Worm (Caenorhabditis elegans): ENCODE measurements around the gene Y57G11C.499.

The Y57G11C.499 gene

DNA sequence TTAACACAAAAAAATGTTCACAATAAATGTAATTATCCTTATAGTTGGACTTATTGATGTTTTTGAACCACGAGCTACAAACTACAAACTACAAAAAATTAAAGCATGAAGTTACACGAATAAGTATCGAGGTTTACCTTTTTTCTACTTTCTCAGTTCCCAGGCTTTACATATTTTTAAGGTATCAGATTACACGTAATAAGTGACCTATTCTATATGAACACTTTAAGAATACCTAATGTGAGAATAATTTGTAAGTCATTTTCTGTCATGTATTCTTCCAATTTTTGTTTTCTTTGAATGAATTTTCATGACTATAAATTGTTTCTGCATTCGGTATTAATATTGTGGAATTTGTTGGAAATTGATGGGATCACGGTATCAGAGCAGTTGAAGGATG lies 39.2 kb downstream of the Y57G11C.499 start, which contains the start of gene lgc-8:
TSS of gene lgc-8 (plus strand) at position 301 of the 400 bp plus-strand sequence.
- TF ChIP-seq ekl-4 (GFP tag; IDR thresholded peaks at IDR 0.05), result no peak
- no peak for TF ChIP-seq sdz-38 (tag; optimal IDR thresholded peaks at IDR 0.05)
- TF ChIP-seq lsy-27 (tag; optimal IDR thresholded peaks at IDR 0.05; ENCODE audit: borderline replicate concordance, insufficient read depth), result no peak
- TF ChIP-seq Y53F4B.3 (GFP tag; IDR thresholded peaks at IDR 0.05), result no peak
- no peak for TF ChIP-seq xnd-1 (tag; optimal IDR thresholded peaks at IDR 0.05)
- TF ChIP-seq ceh-40 (GFP tag; IDR thresholded peaks at IDR 0.05), result no peak
- TF ChIP-seq bed-1 (GFP tag; IDR thresholded peaks at IDR 0.05), result no peak
- TF ChIP-seq bed-2 (GFP tag; IDR thresholded peaks at IDR 0.05), result no peak
- no peak for TF ChIP-seq lin-54 (GFP tag; optimal IDR thresholded peaks at IDR 0.05)
- TF ChIP-seq hrde-1 (tag; optimal IDR thresholded peaks at IDR 0.05; ENCODE audit: borderline replicate concordance), result no peak
- TF ChIP-seq F57C9.4 (tag; optimal IDR thresholded peaks at IDR 0.05), result no peak
- TF ChIP-seq C17E4.6 (GFP tag; IDR thresholded peaks at IDR 0.05), result no peak
- no peak for TF ChIP-seq mcd-1 (GFP tag; IDR thresholded peaks at IDR 0.05)
- TF ChIP-seq let-526 (GFP tag; IDR thresholded peaks at IDR 0.05), result no peak
- TF ChIP-seq chd-7 (tag; optimal IDR thresholded peaks at IDR 0.05), result no peak
- no peak for TF ChIP-seq rpc-1 (optimal IDR thresholded peaks at IDR 0.05)
- no peak for TF ChIP-seq rpc-1 (tag; optimal IDR thresholded peaks at IDR 0.05)
- TF ChIP-seq B0336.3 (GFP tag; IDR thresholded peaks at IDR 0.05), result no peak
- TF ChIP-seq ceh-79 (tag; optimal IDR thresholded peaks at IDR 0.05), result no peak
- no peak for TF ChIP-seq F37B4.10 (GFP tag; IDR thresholded peaks at IDR 0.05)

DNA sequence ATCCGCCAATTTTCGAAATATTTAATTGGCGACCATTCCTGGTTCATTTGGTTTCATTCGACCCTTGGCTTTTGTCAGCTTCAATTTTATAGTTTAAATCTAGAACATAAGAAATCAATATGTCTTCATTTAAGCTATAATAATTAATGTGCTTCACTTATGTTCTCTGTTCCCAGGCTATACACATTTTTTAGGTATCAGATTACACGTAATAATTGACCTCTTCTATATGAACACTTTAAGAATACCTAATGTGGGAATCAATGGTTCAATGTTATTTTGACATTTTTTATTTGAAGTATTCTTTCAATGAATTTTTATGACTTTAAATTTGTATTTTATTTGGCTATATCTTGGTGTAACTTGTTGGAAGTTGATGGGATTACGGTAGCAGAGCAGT lies 45.4 kb downstream of the Y57G11C.499 start, which contains the start of gene lgc-7:
TSS of gene lgc-7 (plus strand) at position 301 of the 400 bp plus-strand sequence.
- TF ChIP-seq snpc-3.4 (tag; optimal IDR thresholded peaks at IDR 0.05), result no peak
- TF ChIP-seq aptf-2 (GFP tag; conservative IDR thresholded peaks at IDR 0.05), result no peak
- no peak for TF ChIP-seq F49E8.2 (tag; optimal IDR thresholded peaks at IDR 0.05; ENCODE audit: insufficient read depth)
- TF ChIP-seq bed-2 (GFP tag; IDR thresholded peaks at IDR 0.05), result no peak
- no peak for TF ChIP-seq chd-7 (tag; optimal IDR thresholded peaks at IDR 0.05)
- no peak for TF ChIP-seq lir-1 (GFP tag; conservative IDR thresholded peaks at IDR 0.05)
- no peak for TF ChIP-seq snpc-1.3 (tag; optimal IDR thresholded peaks at IDR 0.05; ENCODE audit: insufficient read depth)
- TF ChIP-seq somi-1 (GFP tag; optimal IDR thresholded peaks at IDR 0.05), result no peak
- TF ChIP-seq ama-1 (optimal IDR thresholded peaks at IDR 0.05), result no peak
- TF ChIP-seq ama-1 (GFP tag; optimal IDR thresholded peaks at IDR 0.05), result no peak
- no peak for TF ChIP-seq ekl-4 (GFP tag; IDR thresholded peaks at IDR 0.05)
- no peak for TF ChIP-seq tlf-1 (GFP tag; optimal IDR thresholded peaks at IDR 0.05)
- TF ChIP-seq F55B11.4 (tag; optimal IDR thresholded peaks at IDR 0.05; ENCODE audit: borderline replicate concordance, insufficient read depth), result no peak
- TF ChIP-seq ztf-6 (GFP tag; IDR thresholded peaks at IDR 0.05), result no peak
- no peak for TF ChIP-seq let-607 (tag; optimal IDR thresholded peaks at IDR 0.05)
- no peak for TF ChIP-seq gei-17 (GFP tag; optimal IDR thresholded peaks at IDR 0.05)
- no peak for TF ChIP-seq tbx-9 (tag; optimal IDR thresholded peaks at IDR 0.05; ENCODE audit: borderline replicate concordance)

DNA sequence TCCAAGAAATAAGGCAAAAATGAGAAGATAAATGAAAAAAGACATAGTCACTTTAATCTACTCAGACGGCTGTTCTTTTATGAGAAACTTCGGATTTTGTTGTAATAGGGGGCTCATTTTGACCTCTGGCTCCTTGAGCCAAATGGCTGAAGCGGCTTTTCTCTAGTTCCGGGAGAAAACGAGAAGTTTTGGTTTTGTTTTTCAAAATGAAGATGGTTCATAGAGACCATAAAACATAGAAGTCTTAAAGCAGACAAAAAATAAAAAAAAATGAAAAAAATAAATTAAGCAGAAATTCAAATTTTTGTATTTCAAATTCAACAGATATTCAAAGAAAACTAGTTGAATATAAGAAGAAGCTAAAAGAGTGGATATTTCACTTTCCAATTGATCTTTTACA lies 48.4 kb downstream of the Y57G11C.499 start, which contains the start of gene Y57G11C.41:
TSS of gene Y57G11C.41 (minus strand) at position 101 of the 400 bp plus-strand sequence.
- TF ChIP-seq Y53F4B.3 (GFP tag; IDR thresholded peaks at IDR 0.05), result no peak
- no peak for TF ChIP-seq D2030.7 (GFP tag; IDR thresholded peaks at IDR 0.05)
- no peak for TF ChIP-seq ztf-22 (GFP tag; optimal IDR thresholded peaks at IDR 0.05)
- no peak for TF ChIP-seq chd-7 (tag; optimal IDR thresholded peaks at IDR 0.05)
- no peak for TF ChIP-seq let-526 (GFP tag; IDR thresholded peaks at IDR 0.05)
- no peak for TF ChIP-seq snpc-3.4 (tag; optimal IDR thresholded peaks at IDR 0.05)
- no peak for TF ChIP-seq rec-8 (tag; optimal IDR thresholded peaks at IDR 0.05)
- no peak for TF ChIP-seq ztf-18 (tag; optimal IDR thresholded peaks at IDR 0.05)
- no peak for TF ChIP-seq ceh-91 (GFP tag; IDR thresholded peaks at IDR 0.05)
- no peak for TF ChIP-seq sptf-2 (GFP tag; optimal IDR thresholded peaks at IDR 0.05)

Data from whole organism, young adult.